Worm (Caenorhabditis elegans) whole organism, early embryonic: Measurements from ENCODE around the gene ZK353.10.

Source experiments
- B0310.2 ChIP-seq: sonication (generic microtip); optimal IDR thresholded peaks from 2 replicates; lab custom pipeline; 2016; ENCODE audit warnings: mild to moderate bottlenecking, missing genetic modification characterization, missing compliant biosample characterization
- F13C5.2 ChIP-seq: sonication (generic microtip); optimal IDR thresholded peaks from 2 replicates; lab custom pipeline; 2017; ENCODE audit warnings: mild to moderate bottlenecking, missing genetic modification characterization, inconsistent platforms, missing compliant biosample characterization
- aly-1 ChIP-seq: sonication (generic microtip); optimal IDR thresholded peaks from 2 replicates; lab custom pipeline; 2016; ENCODE audit warnings: missing genetic modification characterization, missing compliant biosample characterization
- ama-1 ChIP-seq: fragments of 150-350 bp; optimal IDR thresholded peaks from 2 replicates; lab custom pipeline; 2014
- ceh-13 ChIP-seq: fragments of 200-800 bp; sonication (Bioruptor generic); optimal IDR thresholded peaks from 2 replicates; lab custom pipeline; 2018; ENCODE audit warnings: mild to moderate bottlenecking, missing genetic modification characterization, missing compliant biosample characterization
- ceh-36 ChIP-seq: sonication (generic microtip); optimal IDR thresholded peaks from 2 replicates; lab custom pipeline; 2016; ENCODE audit warnings: missing genetic modification characterization, inconsistent platforms, missing compliant biosample characterization
- ets-7 ChIP-seq: sonication (generic microtip); optimal IDR thresholded peaks from 2 replicates; lab custom pipeline; 2016; ENCODE audit warnings: missing genotype, missing genetic modification characterization, missing compliant biosample characterization
- flt-1 ChIP-seq: fragments of 200-800 bp; sonication (Bioruptor generic); IDR thresholded peaks from 2 replicates; pipeline ENCODE4 v1.3.6; 2022; ENCODE audit warnings: missing genetic modification characterization, missing compliant biosample characterization
- hmbx-1 ChIP-seq: sonication (generic microtip); optimal IDR thresholded peaks from 2 replicates; lab custom pipeline; 2016; ENCODE audit warnings: mild to moderate bottlenecking, missing genetic modification characterization, missing compliant biosample characterization
- hmg-4 ChIP-seq: fragments of 200-800 bp; sonication (Bioruptor generic); optimal IDR thresholded peaks from 2 replicates; lab custom pipeline; 2018; ENCODE audit warnings: mild to moderate bottlenecking, missing genetic modification characterization, missing compliant biosample characterization
- hnd-1 ChIP-seq: sonication (generic microtip); optimal IDR thresholded peaks from 2 replicates; lab custom pipeline; 2016; ENCODE audit warnings: missing genetic modification characterization, missing compliant biosample characterization
- pes-1 ChIP-seq: fragments of 200-800 bp; sonication (Bioruptor generic); IDR thresholded peaks from 2 replicates; pipeline ENCODE4 v1.3.6; 2022; ENCODE audit warnings: missing genetic modification reagents, missing genetic modification characterization, missing compliant biosample characterization
- scrt-1 ChIP-seq: fragments of 200-800 bp; sonication (Bioruptor generic); IDR thresholded peaks from 2 replicates; pipeline ENCODE4 v1.3.6; 2022; ENCODE audit warnings: missing genetic modification characterization, missing compliant biosample characterization
- sea-1 ChIP-seq: fragments of 200-800 bp; sonication (Bioruptor generic); conservative IDR thresholded peaks from 2 replicates; pipeline ENCODE4 v1.3.6; 2022; ENCODE audit warnings: missing genetic modification characterization, missing compliant biosample characterization
- tbx-11 ChIP-seq: fragments of 200-800 bp; sonication (Bioruptor generic); IDR thresholded peaks from 2 replicates; pipeline ENCODE4 v1.3.6; 2022; ENCODE audit warnings: missing genetic modification characterization, missing compliant biosample characterization
- tbx-37 ChIP-seq: fragments of 200-800 bp; sonication (Bioruptor generic); conservative IDR thresholded peaks from 2 replicates; pipeline ENCODE4 v1.3.6; 2022; ENCODE audit warnings: missing genetic modification reagents, missing genetic modification characterization, missing compliant biosample characterization
- tra-4 ChIP-seq: sonication (generic microtip); optimal IDR thresholded peaks from 2 replicates; lab custom pipeline; 2017; ENCODE audit warnings: missing genetic modification characterization, missing compliant biosample characterization

The ZK353.10 gene

ce11 chrIII:8429497-8429896, 35.3 kb upstream of the ZK353.10 start:
- no peak for TF ChIP-seq aly-1 (tag; lab: Kevin White, UChicago)
- no peak for TF ChIP-seq hmbx-1 (tag; lab: Kevin White, UChicago)
- no peak for TF ChIP-seq ceh-13
- TF ChIP-seq hnd-1 (tag; lab: Kevin White, UChicago), result no peak
- no peak for TF ChIP-seq tbx-37 (GFP tag; lab: Robert Waterston, UW)
- no peak for TF ChIP-seq tbx-11
- no peak for TF ChIP-seq pes-1
- no peak for TF ChIP-seq ets-7 (tag; lab: Kevin White, UChicago)
- TF ChIP-seq flt-1 (GFP tag; lab: Robert Waterston, UW), result no peak
- no peak for TF ChIP-seq sea-1 (GFP tag; lab: Robert Waterston, UW)

ce11 chrIII:8429035-8429434, 34.8 kb upstream of the ZK353.10 start, which contains the start of gene ZK1236.1:
Gene ZK1236.1 (plus strand): TSS chrIII:8429297.
- TF ChIP-seq ceh-13 (no peak), tra-4 (tag; lab: Kevin White, UChicago) (no peak)

ce11 chrIII:8426271-8426670, 32.0 kb upstream of the ZK353.10 start, which contains the start of gene cec-1:
Gene cec-1 (plus strand): TSS chrIII:8426333.
- TF ChIP-seq hmbx-1 (tag; lab: Kevin White, UChicago), result no peak
- no peak for TF ChIP-seq scrt-1 (GFP tag; lab: Robert Waterston, UW)
- TF ChIP-seq ceh-36 (tag; lab: Kevin White, UChicago), result no peak
- no peak for TF ChIP-seq sea-1 (GFP tag; lab: Robert Waterston, UW)
- no peak for TF ChIP-seq F13C5.2
- no peak for TF ChIP-seq ets-7 (tag; lab: Kevin White, UChicago)
- no peak for TF ChIP-seq tra-4 (tag; lab: Kevin White, UChicago)
- no peak for TF ChIP-seq tbx-37 (GFP tag; lab: Robert Waterston, UW)
- TF ChIP-seq ama-1 (lab: Kevin White, UChicago), result no peak
- TF ChIP-seq hmg-4, result no peak
- TF ChIP-seq B0310.2, result no peak
- TF ChIP-seq flt-1 (GFP tag; lab: Robert Waterston, UW), result no peak
- no peak for TF ChIP-seq aly-1 (tag; lab: Kevin White, UChicago)
- TF ChIP-seq pes-1, result no peak
- no peak for TF ChIP-seq tbx-11
- TF ChIP-seq ceh-13, result no peak
- TF ChIP-seq hnd-1 (tag; lab: Kevin White, UChicago), result no peak

ce11 chrIII:8425076-8425475, 30.9 kb upstream of the ZK353.10 start:
- TF ChIP-seq hmbx-1 (tag; lab: Kevin White, UChicago) (no peak), F13C5.2 (peak; percentile 58), hmg-4 (peak; percentile 83)

- TF ChIP-seq pes-1 (no peak), hmbx-1 (tag; lab: Kevin White, UChicago) (no peak), sea-1 (GFP tag; lab: Robert Waterston, UW) (no peak), F13C5.2 (no peak), ceh-13 (no peak), hmg-4 (no peak)
These were observed 23.7 kb upstream of the ZK353.10 start, which contains the start of gene sor-1 for ce11 chrIII:8417968-8418267. Gene sor-1 (plus strand): TSS chrIII:8418168.

ce11 chrIII:8417192-8417967, 23.2 kb upstream of the ZK353.10 start:
- TF ChIP-seq hmg-4, result peak; percentile 47
- TF ChIP-seq flt-1 (GFP tag; lab: Robert Waterston, UW), result 0 out of 2 replicates have a peak, but pooled peaks have one; percentile 2
- TF ChIP-seq ceh-36 (tag; lab: Kevin White, UChicago), result no peak
- TF ChIP-seq B0310.2, result peak; percentile 26
- peak; percentile 15 for TF ChIP-seq F13C5.2
- TF ChIP-seq ama-1 (lab: Kevin White, UChicago), result no peak

- TF ChIP-seq aly-1 (tag; lab: Kevin White, UChicago), result no peak
- TF ChIP-seq sea-1 (GFP tag; lab: Robert Waterston, UW), result no peak
- TF ChIP-seq pes-1, result no peak
These were observed 22.6 kb upstream of the ZK353.10 start for ce11 chrIII:8416871-8417191.

ce11 chrIII:8413501-8413900, 19.3 kb upstream of the ZK353.10 start:
- TF ChIP-seq scrt-1 (GFP tag; lab: Robert Waterston, UW) (no peak), aly-1 (tag; lab: Kevin White, UChicago) (no peak), B0310.2 (no peak), tra-4 (tag; lab: Kevin White, UChicago) (no peak), hnd-1 (tag; lab: Kevin White, UChicago) (no peak), ceh-13 (no peak), ama-1 (lab: Kevin White, UChicago) (no peak), hmbx-1 (tag; lab: Kevin White, UChicago) (no peak), flt-1 (GFP tag; lab: Robert Waterston, UW) (no peak), sea-1 (GFP tag; lab: Robert Waterston, UW) (no peak), pes-1 (no peak), tbx-37 (GFP tag; lab: Robert Waterston, UW) (no peak)

ce11 chrIII:8411976-8412375, 17.8 kb upstream of the ZK353.10 start:
- TF ChIP-seq sea-1 (GFP tag; lab: Robert Waterston, UW) (no peak), F13C5.2 (peak; percentile 13), B0310.2 (no peak), pes-1 (0 out of 2 replicates have a peak, but pooled peaks have one; percentile 43), tbx-37 (GFP tag; lab: Robert Waterston, UW) (no peak), tbx-11 (no peak), ets-7 (tag; lab: Kevin White, UChicago) (no peak), flt-1 (GFP tag; lab: Robert Waterston, UW) (no peak), tra-4 (tag; lab: Kevin White, UChicago) (no peak), hnd-1 (tag; lab: Kevin White, UChicago) (no peak), hmg-4 (peak; percentile 45), ceh-36 (tag; lab: Kevin White, UChicago) (no peak), scrt-1 (GFP tag; lab: Robert Waterston, UW) (no peak), hmbx-1 (tag; lab: Kevin White, UChicago) (no peak), aly-1 (tag; lab: Kevin White, UChicago) (no peak), ama-1 (lab: Kevin White, UChicago) (no peak), ceh-13 (no peak)
